Fruit fly (Drosophila melanogaster) whole organism: ENCODE measurements around the gene CG10254.

ENCODE experiments used
- CG8478 ChIP-seq: fragments of >200 bp; optimal IDR thresholded peaks from 2 replicates; lab custom pipeline; 2018; ENCODE audit warnings: inconsistent platforms
- Dll ChIP-seq: fragments of >200 bp; optimal IDR thresholded peaks from 2 replicates; lab custom pipeline; 2017
- EcR ChIP-seq, 2 experiments: fragments of >200 bp; optimal IDR thresholded peaks; 2 replicates each; lab custom pipeline; 2017; ENCODE audit warnings: missing biosample characterization in 2 of 2, missing genetic modification characterization in 2 of 2, missing genetic modification reagents in 2 of 2
- pan ChIP-seq: fragments of >200 bp; optimal IDR thresholded peaks from 2 replicates; lab custom pipeline; 2017

dm6 chr3R:23730472-23730801 lies 35.7 kb upstream of the CG10254 start:
- TF ChIP-seq CG8478 (lab: Kevin White, UChicago) (no peak), pan (lab: Kevin White, UChicago) (no peak), Dll (lab: Kevin White, UChicago) (no peak), EcR (GFP tag; optimal IDR thresholded peaks at IDR 0.05; lab: Kevin White, UChicago) (no peak)
